Fruit fly (Drosophila melanogaster): Measurements from ENCODE around the gene CG31917.
A peak's percentile ranks its signal among the peaks of the same experiment; 100 is the strongest.

CG31917 gene

DNA sequence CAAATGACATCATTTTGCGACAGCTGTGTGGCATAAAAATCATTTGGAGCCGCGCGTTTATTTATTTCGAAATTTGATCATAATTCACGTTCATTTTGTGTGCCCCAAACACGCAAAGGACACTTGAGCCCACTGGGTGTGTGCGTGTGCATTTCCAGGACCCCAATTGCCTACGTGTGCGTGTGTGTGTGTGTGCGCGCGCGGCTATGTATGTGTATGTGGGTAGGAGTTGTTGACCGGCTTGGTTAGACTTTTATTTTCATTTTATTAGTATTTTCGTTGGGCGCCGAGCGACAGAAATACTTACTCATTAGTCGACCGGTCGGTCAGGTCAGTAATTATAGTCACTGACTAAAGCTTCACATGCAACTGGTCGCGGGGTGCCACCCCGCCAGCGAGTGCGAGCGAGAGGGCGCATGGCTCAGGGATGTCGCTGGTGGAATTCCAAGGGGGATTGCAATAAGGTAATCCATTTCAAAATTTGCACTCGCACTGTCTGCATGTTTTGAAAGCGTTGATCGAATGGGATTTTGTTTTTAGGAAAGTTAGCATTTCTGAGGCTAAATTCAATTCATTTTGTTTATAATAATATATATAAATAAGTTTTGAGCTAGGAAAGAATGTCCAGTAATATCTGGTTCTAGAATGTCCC is 33.0 kb upstream of the CG31917 start (continued):
- peak; percentile 51 for TF ChIP-seq CG13424 (tag; optimal IDR thresholded peaks at IDR 0.05)
- TF ChIP-seq cad (GFP tag; optimal IDR thresholded peaks at IDR 0.05) = no peak
- TF ChIP-seq sd (tag; optimal IDR thresholded peaks at IDR 0.05) = peak; percentile 60
- TF ChIP-seq CG2712 (tag; optimal IDR thresholded peaks at IDR 0.05) = peak; percentile 40
- peak; percentile 39 for TF ChIP-seq CG18262 (tag; optimal IDR thresholded peaks at IDR 0.05)
- no peak for TF ChIP-seq da (GFP tag; optimal IDR thresholded peaks at IDR 0.05)
- no peak for TF ChIP-seq dm (GFP tag; optimal IDR thresholded peaks at IDR 0.05)
- no peak for TF ChIP-seq fd102C (GFP tag; optimal IDR thresholded peaks at IDR 0.05)
- no peak for TF ChIP-seq CG7745 (tag; optimal IDR thresholded peaks at IDR 0.05)
- TF ChIP-seq hth (optimal IDR thresholded peaks at IDR 0.05) = no peak
- TF ChIP-seq Elba2 (GFP tag; optimal IDR thresholded peaks at IDR 0.05) = no peak
- no peak for TF ChIP-seq CG1233 (GFP tag; optimal IDR thresholded peaks at IDR 0.05)
- peak; percentile 32; the same call in 1 of the 2 replicates for TF ChIP-seq CG10366 (GFP tag; IDR thresholded peaks at IDR 0.05)
- TF ChIP-seq CG10462 (GFP tag; optimal IDR thresholded peaks at IDR 0.05) = no peak
- TF ChIP-seq CG32767 (GFP tag; IDR thresholded peaks at IDR 0.05) = 0 out of 2 replicates have a peak, but pooled peaks have one; percentile 31
- TF ChIP-seq CG11085 (GFP tag; IDR thresholded peaks at IDR 0.05) = no peak
- TF ChIP-seq prd (optimal IDR thresholded peaks at IDR 0.05) = no peak
- TF ChIP-seq prd (GFP tag; IDR thresholded peaks at IDR 0.05) = no peak
- TF ChIP-seq sens-2 (GFP tag; IDR thresholded peaks at IDR 0.05) = no peak
- no peak for TF ChIP-seq CG6175 (GFP tag; IDR thresholded peaks at IDR 0.05)
- TF ChIP-seq CG6854 (GFP tag; optimal IDR thresholded peaks at IDR 0.05) = no peak
- peak; percentile 56; the same call in 1 of the 3 replicates for TF ChIP-seq CG34422 (GFP tag; IDR thresholded peaks at IDR 0.05)
- TF ChIP-seq run (tag; optimal IDR thresholded peaks at IDR 0.05) = no peak
- no peak for TF ChIP-seq en (GFP tag; optimal IDR thresholded peaks at IDR 0.05)
- peak; percentile 40 for TF ChIP-seq pum (GFP tag; optimal IDR thresholded peaks at IDR 0.05)
- no peak for TF ChIP-seq sna (GFP tag; IDR thresholded peaks at IDR 0.05; ENCODE audit: partially characterized antibody)
- TF ChIP-seq crc (GFP tag; optimal IDR thresholded peaks at IDR 0.05) = no peak
- TF ChIP-seq MESR4 (GFP tag; optimal IDR thresholded peaks at IDR 0.05) = no peak
- TF ChIP-seq hkb (optimal IDR thresholded peaks at IDR 0.05) = no peak
- no peak for TF ChIP-seq hkb (GFP tag; IDR thresholded peaks at IDR 0.05)
- TF ChIP-seq CG30020 (tag; optimal IDR thresholded peaks at IDR 0.05) = no peak
- no peak for TF ChIP-seq CG17912 (GFP tag; optimal IDR thresholded peaks at IDR 0.05)
- no peak for TF ChIP-seq odd (GFP tag; optimal IDR thresholded peaks at IDR 0.05)
- TF ChIP-seq CoRest (tag; optimal IDR thresholded peaks at IDR 0.05) = peak; percentile 52
- TF ChIP-seq Atf3 (GFP tag; optimal IDR thresholded peaks at IDR 0.05) = no peak
- no peak; the same call in 2 of the 3 replicates for TF ChIP-seq B-H1 (GFP tag; IDR thresholded peaks at IDR 0.05)
- TF ChIP-seq unpg (GFP tag; optimal IDR thresholded peaks at IDR 0.05) = peak; percentile 31
- peak; percentile 42; the same call in 1 of the 2 replicates for TF ChIP-seq al (GFP tag; IDR thresholded peaks at IDR 0.05)
- no peak for TF ChIP-seq CTCF (GFP tag; optimal IDR thresholded peaks at IDR 0.05)
- TF ChIP-seq lbe (GFP tag; optimal IDR thresholded peaks at IDR 0.05) = peak; percentile 43
- peak; percentile 49; the same call in 2 of the 3 replicates for TF ChIP-seq tgo (GFP tag; IDR thresholded peaks at IDR 0.05)
- TF ChIP-seq CG14710 (tag; optimal IDR thresholded peaks at IDR 0.05) = no peak
- peak; percentile 62 for TF ChIP-seq CG11695 (GFP tag; IDR thresholded peaks at IDR 0.05)
- TF ChIP-seq CG2678 (tag; optimal IDR thresholded peaks at IDR 0.05) = peak; percentile 55
- no peak for TF ChIP-seq CG11560 (tag; IDR thresholded peaks at IDR 0.05)
- TF ChIP-seq dimm (GFP tag; IDR thresholded peaks at IDR 0.05) = no peak
- TF ChIP-seq CG2129 (GFP tag; IDR thresholded peaks at IDR 0.05; ENCODE audit: partially characterized antibody) = no peak
- peak; percentile 37 for TF ChIP-seq CG9817 (tag; optimal IDR thresholded peaks at IDR 0.05)
- TF ChIP-seq sob (GFP tag; IDR thresholded peaks at IDR 0.05) = no peak
- no peak for TF ChIP-seq eyg (GFP tag; optimal IDR thresholded peaks at IDR 0.05)
- peak; percentile 18 for TF ChIP-seq HLH54F (GFP tag; optimal IDR thresholded peaks at IDR 0.05)
- no peak for TF ChIP-seq CG31388 (GFP tag; optimal IDR thresholded peaks at IDR 0.05)

All from whole organism, embryonic.